Fruit fly (Drosophila melanogaster) whole organism, prepupa: ENCODE data around the gene CG33635.
A peak's percentile ranks its signal among the peaks of the same experiment; 100 is the strongest.

Experiments
- CG10631 ChIP-seq: fragments of 200-800 bp; sonication (Bioruptor generic); optimal IDR thresholded peaks from 2 replicates; lab custom pipeline; 2016; ENCODE audit warnings: missing biosample characterization, missing genetic modification characterization
- CG10669 ChIP-seq: fragments of 200-800 bp; sonication (Bioruptor generic); optimal IDR thresholded peaks from 3 replicates; lab custom pipeline; 2018; ENCODE audit warnings: missing biosample characterization, mild to moderate bottlenecking, missing genetic modification characterization, moderate library complexity
- CG11294 ChIP-seq: fragments of 200-800 bp; sonication (Bioruptor generic); IDR thresholded peaks from 2 replicates; pipeline ENCODE4 v1.3.6; 2022; ENCODE audit warnings: missing biosample characterization, missing genetic modification characterization
- CG11902 ChIP-seq: fragments of 200-800 bp; sonication (Bioruptor generic); optimal IDR thresholded peaks from 3 replicates; lab custom pipeline; 2016; ENCODE audit warnings: missing biosample characterization, missing genetic modification characterization
- CG15336 ChIP-seq: fragments of 200-800 bp; sonication (Bioruptor generic); IDR thresholded peaks from 2 replicates; pipeline ENCODE4 v1.3.6; 2022; ENCODE audit warnings: missing biosample characterization, missing genetic modification characterization
- CG16779 ChIP-seq: fragments of 200-800 bp; sonication (Bioruptor generic); optimal IDR thresholded peaks from 3 replicates; lab custom pipeline; 2017; ENCODE audit warnings: missing biosample characterization, mild to moderate bottlenecking, missing genetic modification characterization
- CG3032 ChIP-seq: fragments of 200-800 bp; optimal IDR thresholded peaks from 2 replicates; lab custom pipeline; 2019; ENCODE audit warnings: missing biosample characterization, mild to moderate bottlenecking, missing genetic modification characterization, moderate library complexity
- CG31627 ChIP-seq: fragments of 200-800 bp; sonication (Bioruptor generic); optimal IDR thresholded peaks from 3 replicates; lab custom pipeline; 2016; ENCODE audit warnings: missing biosample characterization, missing genetic modification characterization
- CG32006 ChIP-seq: fragments of 200-800 bp; sonication (Bioruptor generic); optimal IDR thresholded peaks from 3 replicates; lab custom pipeline; 2017; ENCODE audit warnings: missing biosample characterization, mild to moderate bottlenecking, missing genetic modification characterization
- CG34406 ChIP-seq: fragments of 200-800 bp; sonication (Bioruptor generic); optimal IDR thresholded peaks from 3 replicates; lab custom pipeline; 2016; ENCODE audit warnings: missing biosample characterization, missing genetic modification characterization
- CG4318 ChIP-seq: fragments of 200-800 bp; sonication (Bioruptor generic); optimal IDR thresholded peaks from 3 replicates; lab custom pipeline; 2017; ENCODE audit warnings: missing biosample characterization, mild to moderate bottlenecking, missing genetic modification characterization
- CG6163 ChIP-seq: fragments of 200-800 bp; sonication (Bioruptor generic); IDR thresholded peaks from 3 replicates; pipeline ENCODE4 v1.3.6; 2022; ENCODE audit warnings: missing biosample characterization, missing genetic modification characterization
- CG6276 ChIP-seq: fragments of 200-800 bp; sonication (Bioruptor generic); optimal IDR thresholded peaks from 2 replicates; lab custom pipeline; 2017; ENCODE audit warnings: missing biosample characterization, mild to moderate bottlenecking, missing genetic modification characterization
- CG6792 ChIP-seq: fragments of 200-800 bp; sonication (Bioruptor generic); optimal IDR thresholded peaks from 3 replicates; lab custom pipeline; 2016; ENCODE audit warnings: missing biosample characterization, missing genetic modification characterization
- CG6808 ChIP-seq: fragments of 200-800 bp; sonication (Bioruptor generic); optimal IDR thresholded peaks from 3 replicates; lab custom pipeline; 2017; ENCODE audit warnings: missing biosample characterization, missing genetic modification characterization, mild to moderate bottlenecking, moderate library complexity, missing genetic modification reagents
- CG6854 ChIP-seq: fragments of 200-800 bp; sonication (Bioruptor generic); optimal IDR thresholded peaks from 2 replicates; lab custom pipeline; 2017; ENCODE audit warnings: missing biosample characterization, mild to moderate bottlenecking, missing genetic modification characterization
- CG7368 ChIP-seq: fragments of 200-800 bp; sonication (Bioruptor generic); optimal IDR thresholded peaks from 3 replicates; lab custom pipeline; 2016; ENCODE audit warnings: missing biosample characterization, missing genetic modification characterization
- CG8119 ChIP-seq: fragments of 200-800 bp; sonication (Bioruptor generic); IDR thresholded peaks from 3 replicates; pipeline ENCODE4 v1.3.6; 2022; ENCODE audit warnings: missing biosample characterization, missing genetic modification characterization
- CG8319 ChIP-seq: fragments of 200-800 bp; sonication (Bioruptor generic); optimal IDR thresholded peaks from 3 replicates; lab custom pipeline; 2016; ENCODE audit warnings: missing biosample characterization, missing genetic modification characterization
- CG8632 ChIP-seq: fragments of 200-800 bp; sonication (Bioruptor generic); optimal IDR thresholded peaks from 3 replicates; lab custom pipeline; 2016; ENCODE audit warnings: missing biosample characterization, missing genetic modification characterization
- Eip78C ChIP-seq: fragments of 200-800 bp; sonication (Bioruptor generic); peaks from one replicate; lab custom pipeline; 2016; ENCODE audit warnings: missing biosample characterization, missing genetic modification characterization
- Eip93F ChIP-seq: fragments of 200-800 bp; sonication (Bioruptor generic); optimal IDR thresholded peaks from 2 replicates; lab custom pipeline; 2016; ENCODE audit warnings: missing biosample characterization, mild to moderate bottlenecking, missing genetic modification characterization
- Ets21C ChIP-seq: fragments of 200-800 bp; sonication (Bioruptor generic); optimal IDR thresholded peaks from 3 replicates; lab custom pipeline; 2016; ENCODE audit warnings: missing biosample characterization, missing genetic modification characterization
- Hr39 ChIP-seq: fragments of 200-800 bp; sonication (Bioruptor generic); optimal IDR thresholded peaks from 2 replicates; lab custom pipeline; 2016; ENCODE audit warnings: missing biosample characterization, missing genetic modification characterization
- Hr4 ChIP-seq: fragments of 200-800 bp; sonication (Bioruptor generic); optimal IDR thresholded peaks from 3 replicates; lab custom pipeline; 2016; ENCODE audit warnings: missing biosample characterization, missing genetic modification characterization
- Met ChIP-seq: fragments of 200-800 bp; sonication (Bioruptor generic); optimal IDR thresholded peaks from 3 replicates; lab custom pipeline; 2016; ENCODE audit warnings: missing biosample characterization, missing genetic modification characterization
- OdsH ChIP-seq: fragments of 200-800 bp; sonication (Bioruptor generic); optimal IDR thresholded peaks from 3 replicates; lab custom pipeline; 2016; ENCODE audit warnings: missing biosample characterization, missing genetic modification characterization
- Smox ChIP-seq: fragments of 200-800 bp; sonication (Bioruptor generic); optimal IDR thresholded peaks from 3 replicates; lab custom pipeline; 2016; ENCODE audit warnings: missing biosample characterization, missing genetic modification characterization
- Sox102F ChIP-seq: fragments of 200-800 bp; sonication (Bioruptor generic); optimal IDR thresholded peaks from 2 replicates; lab custom pipeline; 2016; ENCODE audit warnings: missing biosample characterization, mild to moderate bottlenecking, missing genetic modification characterization
- Sox14 ChIP-seq: fragments of 200-800 bp; sonication (Bioruptor generic); optimal IDR thresholded peaks from 3 replicates; lab custom pipeline; 2016; ENCODE audit warnings: missing biosample characterization, missing genetic modification characterization
- Sox15 ChIP-seq: fragments of 200-800 bp; sonication (Bioruptor generic); optimal IDR thresholded peaks from 3 replicates; lab custom pipeline; 2016; ENCODE audit warnings: missing biosample characterization, missing genetic modification characterization
- achi ChIP-seq: fragments of 200-800 bp; sonication (Bioruptor generic); optimal IDR thresholded peaks from 3 replicates; lab custom pipeline; 2016; ENCODE audit warnings: missing biosample characterization, missing genetic modification characterization
- cyc ChIP-seq: fragments of 200-800 bp; sonication (Bioruptor generic); optimal IDR thresholded peaks from 3 replicates; lab custom pipeline; 2016; ENCODE audit warnings: missing biosample characterization, missing genetic modification characterization
- dac ChIP-seq: fragments of 200-800 bp; sonication (Bioruptor generic); optimal IDR thresholded peaks from 2 replicates; lab custom pipeline; 2017; ENCODE audit warnings: missing biosample characterization, mild to moderate bottlenecking, missing genetic modification characterization
- eg ChIP-seq: fragments of 200-800 bp; sonication (Bioruptor generic); IDR thresholded peaks from 3 replicates; pipeline ENCODE4 v1.3.6; 2022; ENCODE audit warnings: missing biosample characterization, missing genetic modification characterization
- esn ChIP-seq: fragments of 200-800 bp; sonication (Bioruptor generic); optimal IDR thresholded peaks from 2 replicates; lab custom pipeline; 2016; ENCODE audit warnings: missing biosample characterization, mild to moderate bottlenecking, missing genetic modification characterization, moderate library complexity
- fd59A ChIP-seq: fragments of 200-800 bp; sonication (Bioruptor generic); optimal IDR thresholded peaks from 2 replicates; lab custom pipeline; 2017; ENCODE audit warnings: missing biosample characterization, mild to moderate bottlenecking, missing genetic modification characterization, missing genetic modification reagents
- lz ChIP-seq: fragments of 200-800 bp; sonication (Bioruptor generic); optimal IDR thresholded peaks from 3 replicates; lab custom pipeline; 2016; ENCODE audit warnings: missing biosample characterization, missing genetic modification characterization
- net ChIP-seq: fragments of 200-800 bp; sonication (Bioruptor generic); optimal IDR thresholded peaks from 3 replicates; lab custom pipeline; 2016; ENCODE audit warnings: missing biosample characterization, missing genetic modification characterization
- pdm3 ChIP-seq: fragments of 200-800 bp; sonication (Bioruptor generic); optimal IDR thresholded peaks from 3 replicates; lab custom pipeline; 2016; ENCODE audit warnings: missing biosample characterization, missing genetic modification characterization
- salr ChIP-seq, 2 experiments: fragments of 200-800 bp; sonication (Bioruptor generic); optimal IDR thresholded peaks; 3 replicates each; lab custom pipeline; 2016 to 2018; ENCODE audit warnings: missing biosample characterization in 2 of 2, missing genetic modification characterization in 2 of 2, mild to moderate bottlenecking in 1 of 2
- spab ChIP-seq: fragments of 200-800 bp; sonication (Bioruptor generic); optimal IDR thresholded peaks from 2 replicates; lab custom pipeline; 2017; ENCODE audit warnings: missing biosample characterization, mild to moderate bottlenecking, missing genetic modification characterization, missing genetic modification reagents
- ss ChIP-seq, 2 experiments: fragments of 200-800 bp; sonication (Bioruptor generic); optimal IDR thresholded peaks; 2 replicates in 1 of 2; 3 replicates in 1 of 2; lab custom pipeline; 2017 to 2018; ENCODE audit warnings: mild to moderate bottlenecking in 2 of 2, missing biosample characterization in 2 of 2, missing genetic modification characterization in 2 of 2, moderate library complexity in 1 of 2
- svp ChIP-seq: fragments of 200-800 bp; sonication (Bioruptor generic); peaks from one replicate; lab custom pipeline; 2016; ENCODE audit warnings: missing biosample characterization, missing genetic modification characterization
- topi ChIP-seq: fragments of 200-800 bp; sonication (Bioruptor generic); optimal IDR thresholded peaks from 3 replicates; lab custom pipeline; 2016; ENCODE audit warnings: missing biosample characterization, missing genetic modification characterization
- vri ChIP-seq: fragments of 200-800 bp; sonication (Bioruptor generic); optimal IDR thresholded peaks from 3 replicates; lab custom pipeline; 2016; ENCODE audit warnings: missing biosample characterization, mild to moderate bottlenecking, missing genetic modification characterization

Gene CG33635

dm6 chr2L:121456-121831 is 37.0 kb downstream of the CG33635 start, which contains the start of gene CG4822 (continued):
- peak; percentile 10 to 23 for TF ChIP-seq ss (GFP tag; optimal IDR thresholded peaks at IDR 0.05; lab: Kevin White, UChicago)
- no peak for TF ChIP-seq Hr39 (GFP tag; lab: Kevin White, UChicago)
- TF ChIP-seq vri (GFP tag; lab: Kevin White, UChicago): no peak
- peak; percentile 52; the same call in 1 of the 2 replicates for TF ChIP-seq CG15336
- TF ChIP-seq CG6163 (GFP tag; lab: Robert Waterston, UW): peak; percentile 58; the same call in 2 of the 3 replicates
- TF ChIP-seq dac: no peak
- no peak for TF ChIP-seq CG34406 (GFP tag; lab: Kevin White, UChicago)
- TF ChIP-seq Eip93F: no peak

- peak; percentile 21 for TF ChIP-seq CG10669 (GFP tag; lab: Kevin White, UChicago)
- no peak for TF ChIP-seq net (GFP tag; lab: Kevin White, UChicago)
- peak; percentile 6 for TF ChIP-seq Ets21C
- TF ChIP-seq CG8119 (GFP tag; lab: Robert Waterston, UW): no peak
- no peak for TF ChIP-seq cyc
- no peak for TF ChIP-seq CG8632 (GFP tag; lab: Kevin White, UChicago)
- TF ChIP-seq CG11294 (GFP tag; lab: Robert Waterston, UW): no peak
- TF ChIP-seq CG8319 (GFP tag; lab: Kevin White, UChicago): no peak
- TF ChIP-seq CG4318 (GFP tag; lab: Kevin White, UChicago): peak; percentile 62
- peak; percentile 20 for TF ChIP-seq achi (GFP tag; lab: Kevin White, UChicago)
- TF ChIP-seq CG3032 (tag; lab: Kevin White, UChicago): no peak
- no peak for TF ChIP-seq pdm3 (GFP tag; lab: Kevin White, UChicago)
- no peak for TF ChIP-seq CG16779 (tag; lab: Kevin White, UChicago)
- TF ChIP-seq Sox15 (GFP tag; lab: Kevin White, UChicago): no peak
- no peak for TF ChIP-seq fd59A (GFP tag; lab: Kevin White, UChicago)
- no peak for TF ChIP-seq OdsH (GFP tag; lab: Kevin White, UChicago)
- peak; percentile 18 for TF ChIP-seq CG10631 (GFP tag; lab: Kevin White, UChicago)
- TF ChIP-seq Hr4 (GFP tag; lab: Kevin White, UChicago): peak; percentile 62
- peak; percentile 76 for TF ChIP-seq Eip78C (GFP tag; lab: Kevin White, UChicago)
- TF ChIP-seq topi (GFP tag; lab: Kevin White, UChicago): peak; percentile 32
- TF ChIP-seq Sox102F (GFP tag; lab: Kevin White, UChicago): no peak
- TF ChIP-seq CG31627 (GFP tag; lab: Kevin White, UChicago): peak; percentile 6
- no peak for TF ChIP-seq CG11902 (GFP tag; lab: Kevin White, UChicago)
- TF ChIP-seq Smox (GFP tag; lab: Kevin White, UChicago): no peak
- no peak for TF ChIP-seq spab (GFP tag; lab: Kevin White, UChicago)
- TF ChIP-seq CG7368 (GFP tag; lab: Kevin White, UChicago): peak; percentile 27
- peak; percentile 41 for TF ChIP-seq Met (GFP tag; lab: Kevin White, UChicago)
- TF ChIP-seq svp (GFP tag; lab: Kevin White, UChicago): peak; percentile 84
- TF ChIP-seq CG6276 (GFP tag; lab: Kevin White, UChicago): peak; percentile 65
- no peak for TF ChIP-seq CG6854 (GFP tag; lab: Kevin White, UChicago)
- TF ChIP-seq dac: no peak
- TF ChIP-seq CG6808 (GFP tag; lab: Kevin White, UChicago): no peak
- TF ChIP-seq Sox14: peak; percentile 10
- no peak for TF ChIP-seq CG6792 (GFP tag; lab: Kevin White, UChicago)
- TF ChIP-seq Eip93F: peak; percentile 8
- peak; percentile 51 for TF ChIP-seq esn (GFP tag; lab: Kevin White, UChicago)
- no peak for TF ChIP-seq CG34406 (GFP tag; lab: Kevin White, UChicago)
- no peak for TF ChIP-seq ss (GFP tag; optimal IDR thresholded peaks at IDR 0.05; lab: Kevin White, UChicago)
- no peak for TF ChIP-seq eg
- TF ChIP-seq lz (GFP tag; lab: Kevin White, UChicago): no peak
- TF ChIP-seq CG32006 (GFP tag; lab: Kevin White, UChicago): peak; percentile 74
- TF ChIP-seq salr (GFP tag; optimal IDR thresholded peaks at IDR 0.05; lab: Kevin White, UChicago): peak in 1 of 2 experiments; percentile 20
These were observed 37.7 kb downstream of the CG33635 start for dm6 chr2L:120492-121455.
